Worm (Caenorhabditis elegans): ENCODE measurements around the gene K09C4.10.

The K09C4.10 gene

DNA sequence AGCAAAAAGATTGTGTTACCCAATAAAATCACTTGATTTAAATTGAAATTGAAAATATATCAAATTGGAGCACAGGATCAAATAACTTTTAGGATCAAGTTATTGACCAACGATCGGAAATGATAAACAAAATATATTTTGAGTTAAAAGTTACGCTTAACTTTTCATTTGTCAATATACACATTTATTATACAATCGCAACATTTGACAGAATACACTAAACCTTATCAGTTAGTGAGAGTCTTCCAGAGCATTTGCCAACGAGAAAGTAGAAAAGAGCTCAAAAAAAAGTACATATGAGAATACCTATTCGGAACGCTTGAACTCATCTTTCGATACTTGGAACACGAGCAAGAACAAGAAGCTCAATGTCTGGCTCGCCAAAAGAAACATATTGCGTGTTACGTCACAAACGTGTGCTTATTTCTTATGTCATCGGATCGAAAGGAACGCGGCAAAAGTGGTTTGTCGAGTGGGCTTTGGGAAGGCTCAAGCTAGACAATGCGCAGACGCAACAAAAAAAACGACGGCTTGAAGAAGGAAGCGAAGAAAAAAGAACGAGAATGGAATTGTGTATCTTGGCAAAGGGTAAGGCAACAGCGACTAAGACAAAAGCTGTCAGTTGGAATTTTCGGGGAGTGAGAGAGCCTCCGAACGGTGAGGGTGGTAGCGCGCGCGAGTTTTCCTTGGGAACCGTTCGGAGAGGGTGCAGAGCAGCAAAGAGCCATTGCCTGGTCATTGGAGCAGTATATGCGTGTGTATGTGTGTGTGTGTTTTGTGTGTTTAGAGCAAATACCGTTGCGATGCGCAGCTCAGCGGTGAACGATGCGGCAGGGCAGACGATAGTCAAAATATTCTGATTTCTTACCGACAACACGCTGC lies 53.4 kb downstream of the K09C4.10 start:
- TF ChIP-seq nfya-1 (tag; optimal IDR thresholded peaks at IDR 0.05) (peak; percentile 1), F13H6.1 (tag; optimal IDR thresholded peaks at IDR 0.05) (peak; percentile 8), pag-3 (tag; optimal IDR thresholded peaks at IDR 0.05; ENCODE audit: borderline replicate concordance) (no peak), ztf-16 (tag; optimal IDR thresholded peaks at IDR 0.05) (peak; percentile 26), ref-2 (tag; optimal IDR thresholded peaks at IDR 0.05) (peak; percentile 24), che-1 (tag; optimal IDR thresholded peaks at IDR 0.05) (peak; percentile 8), pha-4 (tag; optimal IDR thresholded peaks at IDR 0.05) (no peak), hlh-6 (tag; optimal IDR thresholded peaks at IDR 0.05) (peak; percentile 54), ceh-19 (GFP tag; optimal IDR thresholded peaks at IDR 0.05) (peak; percentile 48), ceh-2 (tag; optimal IDR thresholded peaks at IDR 0.05) (peak; percentile 38), nhr-11 (tag; optimal IDR thresholded peaks at IDR 0.05) (no peak), ceh-34 (tag; optimal IDR thresholded peaks at IDR 0.05) (peak; percentile 72)

Measured in whole organism, late embryonic.